Fruit fly (Drosophila melanogaster) Kc167 (cell line): ENCODE data around the gene Cpr67Fb.

Experiments
- Myc ChIP-seq: fragments of >200 bp; optimal IDR thresholded peaks from 2 replicates; lab custom pipeline; 2017; ENCODE audit warnings: missing external identifiers
- Sin3A ChIP-seq: fragments of >200 bp; optimal IDR thresholded peaks from 2 replicates; lab custom pipeline; 2018; ENCODE audit warnings: missing external identifiers
- h ChIP-seq: fragments of >200 bp; optimal IDR thresholded peaks from 3 replicates; lab custom pipeline; 2018; ENCODE audit warnings: missing external identifiers
- insv ChIP-seq: fragments of >200 bp; optimal IDR thresholded peaks from 3 replicates; lab custom pipeline; 2018; ENCODE audit warnings: missing external identifiers
- psq ChIP-seq: fragments of >200 bp; optimal IDR thresholded peaks from 2 replicates; lab custom pipeline; 2017; ENCODE audit warnings: missing external identifiers
- ttk ChIP-seq: sonication (Bioruptor generic); optimal IDR thresholded peaks from 2 replicates; lab custom pipeline; 2017; ENCODE audit warnings: missing external identifiers

Gene Cpr67Fb

DNA sequence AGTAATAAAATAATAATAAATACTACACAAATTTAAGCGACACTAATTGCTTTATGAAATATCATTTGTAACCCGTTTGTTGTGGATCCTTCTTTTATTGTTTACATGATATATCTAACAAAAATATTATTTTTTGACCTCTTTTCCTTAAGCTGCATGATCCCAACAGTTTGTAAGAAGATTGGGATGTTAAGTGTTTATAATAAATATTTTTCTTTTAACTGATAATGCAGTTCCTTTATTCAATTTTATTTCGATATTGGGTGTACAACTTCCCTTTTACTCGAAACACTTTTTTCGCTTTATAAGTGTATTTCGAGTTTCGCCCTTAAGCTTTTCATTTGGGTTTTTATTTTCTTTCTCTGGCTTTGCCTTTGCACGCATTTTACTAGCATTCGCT lies 40.4 kb upstream of the Cpr67Fb start:
- TF ChIP-seq Sin3A (lab: Kevin White, UChicago) (no peak), h (lab: Kevin White, UChicago) (no peak), psq (lab: Kevin White, UChicago) (no peak), ttk (lab: Kevin White, UChicago) (no peak), Myc (lab: Kevin White, UChicago) (no peak)

DNA sequence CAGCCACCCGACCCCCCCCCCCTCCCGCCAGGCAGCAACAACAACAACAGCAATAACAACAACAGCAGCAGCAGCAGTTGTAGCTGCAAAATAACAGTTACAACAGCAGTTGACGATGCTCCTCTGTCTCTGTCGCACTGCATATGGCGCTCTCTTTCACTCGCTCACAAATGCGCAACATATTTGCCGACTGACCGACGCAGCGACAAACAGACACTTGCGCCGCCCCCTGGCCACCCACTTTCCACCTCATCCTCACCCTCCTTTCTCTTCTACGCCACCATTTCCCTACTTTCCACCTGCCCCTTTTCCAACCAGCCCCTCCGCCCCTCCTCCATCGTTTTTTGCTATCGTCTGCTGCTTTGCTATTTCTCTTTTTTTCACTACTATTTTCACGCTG lies 39.9 kb upstream of the Cpr67Fb start:
- TF ChIP-seq insv (lab: Kevin White, UChicago): no peak
- TF ChIP-seq Sin3A (lab: Kevin White, UChicago): no peak
- TF ChIP-seq Myc (lab: Kevin White, UChicago): no peak
- TF ChIP-seq h (lab: Kevin White, UChicago): no peak
- TF ChIP-seq ttk (lab: Kevin White, UChicago): no peak
- no peak for TF ChIP-seq psq (lab: Kevin White, UChicago)

DNA sequence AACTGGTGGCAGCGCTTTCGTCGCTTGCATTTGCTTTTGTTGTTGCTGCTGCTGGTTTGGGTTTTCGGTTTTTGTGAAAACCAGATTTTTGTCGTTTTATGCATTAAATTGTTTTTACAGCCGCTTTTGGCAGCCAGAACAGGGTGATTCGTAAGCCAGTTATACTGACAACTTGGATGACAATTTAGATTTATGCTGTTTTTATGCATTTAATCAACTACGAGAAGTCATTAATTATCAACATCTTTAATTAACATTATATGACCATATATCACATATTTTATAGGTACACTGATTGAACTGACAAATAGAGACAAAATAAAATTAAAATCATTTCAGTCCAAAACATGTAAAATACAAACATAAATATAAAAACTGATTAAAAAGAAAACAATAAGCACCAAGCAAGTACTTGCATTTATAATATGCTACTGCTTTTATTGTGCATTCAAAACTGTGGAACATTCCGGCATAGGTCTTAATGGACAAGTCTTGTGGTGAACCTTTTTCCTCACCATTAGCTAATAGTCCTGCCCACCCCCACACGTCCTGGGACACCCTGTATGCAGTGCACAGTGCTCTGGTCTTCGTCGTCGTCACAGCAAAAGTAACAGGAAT lies 39.1 kb upstream of the Cpr67Fb start:
- TF ChIP-seq ttk (lab: Kevin White, UChicago) (no peak), h (lab: Kevin White, UChicago) (no peak), Sin3A (lab: Kevin White, UChicago) (no peak), Myc (lab: Kevin White, UChicago) (no peak), insv (lab: Kevin White, UChicago) (no peak), psq (lab: Kevin White, UChicago) (no peak)

DNA sequence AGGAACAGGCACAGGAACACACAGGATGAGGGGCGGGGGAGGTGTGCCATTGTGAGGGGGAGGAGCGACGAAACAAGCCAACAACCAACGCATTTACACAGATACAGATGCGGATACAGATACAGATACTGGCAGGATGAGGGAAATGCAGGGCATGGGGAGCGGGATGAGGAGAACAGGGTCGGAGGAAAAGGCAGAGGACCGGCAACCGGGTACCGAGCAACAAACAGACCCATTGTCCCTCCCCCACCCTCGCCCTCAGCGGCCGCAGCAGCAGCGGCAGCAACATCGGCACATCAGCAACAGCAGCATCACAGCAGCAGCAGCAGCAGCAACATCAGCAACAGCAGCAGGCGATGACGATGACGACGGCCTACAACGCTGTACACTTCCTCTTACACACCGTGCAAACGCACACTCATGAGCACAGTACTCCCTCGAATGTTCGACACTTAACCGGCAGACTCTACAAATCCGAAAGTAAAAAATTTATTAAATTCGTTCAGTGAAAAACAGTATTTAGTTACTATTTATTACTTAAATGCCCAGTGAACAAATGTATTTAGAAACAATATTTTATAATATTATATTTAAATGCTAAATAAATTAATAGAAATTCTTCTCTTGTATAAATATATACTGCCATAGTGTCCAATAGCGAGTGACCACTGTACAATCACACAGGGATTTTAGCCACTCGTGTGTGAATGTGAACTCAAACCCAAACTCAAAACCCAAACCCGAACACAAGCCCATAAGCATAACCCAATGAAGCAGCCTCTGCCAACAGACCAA lies 38.4 kb upstream of the Cpr67Fb start:
- TF ChIP-seq h (lab: Kevin White, UChicago) (no peak), Myc (lab: Kevin White, UChicago) (no peak), psq (lab: Kevin White, UChicago) (no peak), Sin3A (lab: Kevin White, UChicago) (no peak), ttk (lab: Kevin White, UChicago) (no peak), insv (lab: Kevin White, UChicago) (no peak)

DNA sequence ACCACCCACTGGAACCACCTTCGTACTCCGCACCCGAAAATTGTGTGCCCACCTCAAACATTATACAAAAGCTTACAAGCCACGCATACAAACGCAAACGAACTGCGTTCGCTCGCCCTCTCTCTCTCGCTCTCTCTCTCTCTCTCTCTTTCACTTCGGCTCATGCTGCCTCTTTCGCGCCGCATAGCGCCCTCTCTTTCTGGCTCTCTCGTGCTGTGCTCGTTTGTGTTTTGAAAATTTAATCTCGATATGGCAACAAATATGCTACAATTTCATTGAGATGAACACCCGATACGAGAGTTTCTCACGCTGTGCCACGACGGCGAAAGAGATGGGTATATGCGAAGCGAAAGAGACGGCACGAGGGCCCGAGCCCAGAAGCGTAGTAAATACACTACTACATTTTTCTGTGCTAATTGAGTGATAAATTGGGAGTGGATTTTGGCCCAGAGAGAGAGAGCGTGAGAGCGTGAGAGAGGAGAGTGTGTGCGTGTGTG lies 37.4 kb upstream of the Cpr67Fb start:
- no peak for TF ChIP-seq ttk (lab: Kevin White, UChicago)
- TF ChIP-seq Myc (lab: Kevin White, UChicago): no peak
- TF ChIP-seq insv (lab: Kevin White, UChicago): no peak
- no peak for TF ChIP-seq h (lab: Kevin White, UChicago)
- TF ChIP-seq psq (lab: Kevin White, UChicago): no peak
- TF ChIP-seq Sin3A (lab: Kevin White, UChicago): no peak

DNA sequence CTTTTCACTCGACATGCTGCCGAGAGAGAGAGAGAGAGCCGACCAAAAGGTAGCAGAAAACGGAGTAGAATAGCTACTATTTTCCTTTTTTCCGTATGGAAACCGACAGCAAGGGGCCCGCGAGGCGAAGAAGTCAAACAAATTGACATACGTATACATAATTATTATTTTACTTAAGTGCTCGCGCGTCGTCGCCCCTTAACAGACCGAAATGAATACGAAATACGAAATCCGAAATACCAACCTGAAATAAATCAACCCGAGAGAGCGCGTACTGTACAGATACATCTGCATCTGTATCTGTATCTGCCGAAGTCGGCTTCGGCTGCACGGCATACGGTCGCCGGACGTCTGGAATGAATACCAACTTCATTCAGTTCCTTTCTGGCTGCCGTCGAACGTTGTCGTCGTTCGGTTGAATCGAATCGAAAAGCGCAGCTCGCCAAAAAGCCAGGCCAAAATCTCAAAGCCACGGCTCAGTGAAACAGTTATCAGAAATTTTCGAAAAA lies 36.4 kb upstream of the Cpr67Fb start:
- TF ChIP-seq ttk (lab: Kevin White, UChicago) (no peak), psq (lab: Kevin White, UChicago) (no peak), insv (lab: Kevin White, UChicago) (no peak), Sin3A (lab: Kevin White, UChicago) (no peak), Myc (lab: Kevin White, UChicago) (no peak), h (lab: Kevin White, UChicago) (no peak)

DNA sequence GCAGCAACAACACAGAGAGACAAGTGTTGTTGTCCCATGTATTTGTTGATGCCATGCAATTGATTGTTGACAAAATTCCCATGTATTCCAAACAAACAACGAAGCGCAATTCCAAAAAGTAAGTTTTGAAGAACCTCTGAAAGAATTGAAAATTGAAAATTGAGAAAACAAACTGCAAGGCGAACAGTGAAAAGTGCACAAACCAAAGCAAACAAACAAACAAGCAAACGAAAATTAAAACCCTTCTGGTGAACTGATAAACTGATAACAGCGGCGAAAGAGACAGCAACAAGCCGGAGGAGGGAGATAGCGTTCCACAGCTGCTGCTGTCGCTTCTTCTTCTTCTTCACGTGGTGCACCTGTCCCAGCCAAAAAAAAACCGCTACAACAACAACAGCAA lies 35.4 kb upstream of the Cpr67Fb start:
- TF ChIP-seq Sin3A (lab: Kevin White, UChicago): no peak
- no peak for TF ChIP-seq psq (lab: Kevin White, UChicago)
- no peak for TF ChIP-seq h (lab: Kevin White, UChicago)
- no peak for TF ChIP-seq Myc (lab: Kevin White, UChicago)
- TF ChIP-seq ttk (lab: Kevin White, UChicago): no peak
- TF ChIP-seq insv (lab: Kevin White, UChicago): no peak

DNA sequence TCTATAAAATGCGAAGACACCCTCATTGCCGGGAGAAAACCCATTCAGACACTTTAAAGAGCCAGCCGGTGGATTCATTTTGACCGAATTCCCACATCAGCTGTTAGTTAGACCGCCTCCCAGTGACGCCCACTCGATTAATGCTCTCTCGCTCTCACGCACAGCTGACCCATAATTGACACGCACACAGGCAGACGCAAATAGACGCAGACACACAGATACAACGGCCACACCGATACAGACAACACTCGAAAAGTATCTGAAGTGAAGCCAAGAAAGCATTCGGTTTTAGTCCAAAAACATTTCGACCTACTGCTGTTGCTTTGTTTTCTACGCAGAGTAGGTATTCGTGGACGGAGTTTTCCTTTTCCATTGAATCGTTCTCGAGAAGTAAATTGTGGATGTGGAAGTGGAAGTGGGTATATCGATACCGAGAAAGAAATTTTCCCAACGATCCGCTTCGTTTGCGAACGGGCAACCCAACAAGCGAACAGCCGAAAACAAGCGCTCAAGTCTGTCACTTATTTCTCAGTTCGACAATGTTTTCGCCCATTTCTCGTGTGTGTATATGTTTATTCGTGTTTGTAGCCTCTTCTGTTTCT lies 33.8 kb upstream of the Cpr67Fb start:
- no peak for TF ChIP-seq Myc (lab: Kevin White, UChicago)

DNA sequence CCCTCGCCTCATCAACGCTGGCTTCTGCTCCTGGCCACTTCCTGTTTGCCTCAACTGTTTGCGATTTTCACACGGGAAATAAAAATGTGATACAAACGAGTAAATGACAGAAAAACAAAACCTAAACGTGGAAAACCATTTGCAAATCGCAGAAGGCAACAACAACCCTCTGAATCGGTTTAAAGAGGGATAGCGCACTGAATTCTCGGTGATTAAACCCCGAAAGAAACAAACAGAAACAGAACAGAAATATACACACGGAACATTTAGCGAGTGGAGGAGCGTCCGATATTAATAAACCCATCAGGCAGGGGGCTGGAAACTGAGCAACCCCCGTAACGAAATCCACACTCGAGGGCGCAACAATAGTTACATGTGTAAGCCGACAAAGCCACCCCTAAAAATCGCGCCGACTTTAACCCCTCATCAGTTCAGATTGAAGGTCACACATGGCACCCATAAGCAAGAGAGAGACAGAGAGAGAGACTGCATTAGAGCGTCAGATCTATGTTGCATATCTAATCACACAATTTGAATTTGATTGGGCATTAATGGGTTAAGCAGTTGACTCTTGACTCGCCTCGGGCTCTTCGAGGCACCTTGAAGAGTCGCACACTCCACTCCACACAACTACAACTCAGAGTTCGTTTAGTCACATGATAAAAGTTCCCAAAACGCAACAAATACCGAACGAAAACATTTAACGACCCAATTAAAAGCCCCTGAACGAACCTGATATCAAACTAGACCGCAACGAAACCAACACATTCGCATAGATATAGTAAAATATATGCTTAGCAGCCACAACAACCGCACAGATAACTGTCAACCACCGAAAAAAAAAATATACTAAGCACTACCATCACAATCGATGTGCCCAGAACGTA lies 32.1 kb upstream of the Cpr67Fb start:
- TF ChIP-seq Sin3A (lab: Kevin White, UChicago): no peak
- no peak for TF ChIP-seq insv (lab: Kevin White, UChicago)
- TF ChIP-seq Myc (lab: Kevin White, UChicago): no peak
- TF ChIP-seq h (lab: Kevin White, UChicago): no peak
- no peak for TF ChIP-seq ttk (lab: Kevin White, UChicago)
- TF ChIP-seq psq (lab: Kevin White, UChicago): no peak
